Fruit fly (Drosophila melanogaster) whole organism, prepupa: ENCODE data around the gene Psf1.

Source experiments
- CG10631 ChIP-seq: fragments of 200-800 bp; sonication (Bioruptor generic); optimal IDR thresholded peaks from 2 replicates; lab custom pipeline; 2016; ENCODE audit warnings: missing biosample characterization, missing genetic modification characterization
- CG10669 ChIP-seq: fragments of 200-800 bp; sonication (Bioruptor generic); optimal IDR thresholded peaks from 3 replicates; lab custom pipeline; 2018; ENCODE audit warnings: missing biosample characterization, mild to moderate bottlenecking, missing genetic modification characterization, moderate library complexity
- CG11902 ChIP-seq: fragments of 200-800 bp; sonication (Bioruptor generic); optimal IDR thresholded peaks from 3 replicates; lab custom pipeline; 2016; ENCODE audit warnings: missing biosample characterization, missing genetic modification characterization
- CG16779 ChIP-seq: fragments of 200-800 bp; sonication (Bioruptor generic); optimal IDR thresholded peaks from 3 replicates; lab custom pipeline; 2017; ENCODE audit warnings: missing biosample characterization, mild to moderate bottlenecking, missing genetic modification characterization
- CG3032 ChIP-seq: fragments of 200-800 bp; optimal IDR thresholded peaks from 2 replicates; lab custom pipeline; 2019; ENCODE audit warnings: missing biosample characterization, mild to moderate bottlenecking, missing genetic modification characterization, moderate library complexity
- CG31627 ChIP-seq: fragments of 200-800 bp; sonication (Bioruptor generic); optimal IDR thresholded peaks from 3 replicates; lab custom pipeline; 2016; ENCODE audit warnings: missing biosample characterization, missing genetic modification characterization
- CG32006 ChIP-seq: fragments of 200-800 bp; sonication (Bioruptor generic); optimal IDR thresholded peaks from 3 replicates; lab custom pipeline; 2017; ENCODE audit warnings: missing biosample characterization, mild to moderate bottlenecking, missing genetic modification characterization
- CG34406 ChIP-seq: fragments of 200-800 bp; sonication (Bioruptor generic); optimal IDR thresholded peaks from 3 replicates; lab custom pipeline; 2016; ENCODE audit warnings: missing biosample characterization, missing genetic modification characterization
- CG3919 ChIP-seq: fragments of 200-800 bp; sonication (Bioruptor generic); optimal IDR thresholded peaks from 3 replicates; lab custom pipeline; 2016; ENCODE audit warnings: missing biosample characterization, missing genetic modification characterization
- CG4318 ChIP-seq: fragments of 200-800 bp; sonication (Bioruptor generic); optimal IDR thresholded peaks from 3 replicates; lab custom pipeline; 2017; ENCODE audit warnings: missing biosample characterization, mild to moderate bottlenecking, missing genetic modification characterization
- CG6163 ChIP-seq: fragments of 200-800 bp; sonication (Bioruptor generic); IDR thresholded peaks from 3 replicates; pipeline ENCODE4 v1.3.6; 2022; ENCODE audit warnings: missing biosample characterization, missing genetic modification characterization
- CG6276 ChIP-seq: fragments of 200-800 bp; sonication (Bioruptor generic); optimal IDR thresholded peaks from 2 replicates; lab custom pipeline; 2017; ENCODE audit warnings: missing biosample characterization, mild to moderate bottlenecking, missing genetic modification characterization
- CG6792 ChIP-seq: fragments of 200-800 bp; sonication (Bioruptor generic); optimal IDR thresholded peaks from 3 replicates; lab custom pipeline; 2016; ENCODE audit warnings: missing biosample characterization, missing genetic modification characterization
- CG6808 ChIP-seq: fragments of 200-800 bp; sonication (Bioruptor generic); optimal IDR thresholded peaks from 3 replicates; lab custom pipeline; 2017; ENCODE audit warnings: missing biosample characterization, missing genetic modification characterization, mild to moderate bottlenecking, moderate library complexity, missing genetic modification reagents
- CG7368 ChIP-seq: fragments of 200-800 bp; sonication (Bioruptor generic); optimal IDR thresholded peaks from 3 replicates; lab custom pipeline; 2016; ENCODE audit warnings: missing biosample characterization, missing genetic modification characterization
- CG8119 ChIP-seq: fragments of 200-800 bp; sonication (Bioruptor generic); IDR thresholded peaks from 3 replicates; pipeline ENCODE4 v1.3.6; 2022; ENCODE audit warnings: missing biosample characterization, missing genetic modification characterization
- CG8319 ChIP-seq: fragments of 200-800 bp; sonication (Bioruptor generic); optimal IDR thresholded peaks from 3 replicates; lab custom pipeline; 2016; ENCODE audit warnings: missing biosample characterization, missing genetic modification characterization
- CG8632 ChIP-seq: fragments of 200-800 bp; sonication (Bioruptor generic); optimal IDR thresholded peaks from 3 replicates; lab custom pipeline; 2016; ENCODE audit warnings: missing biosample characterization, missing genetic modification characterization
- Eip78C ChIP-seq: fragments of 200-800 bp; sonication (Bioruptor generic); peaks from one replicate; lab custom pipeline; 2016; ENCODE audit warnings: missing biosample characterization, missing genetic modification characterization
- Eip93F ChIP-seq: fragments of 200-800 bp; sonication (Bioruptor generic); optimal IDR thresholded peaks from 2 replicates; lab custom pipeline; 2016; ENCODE audit warnings: missing biosample characterization, mild to moderate bottlenecking, missing genetic modification characterization
- Ets21C ChIP-seq: fragments of 200-800 bp; sonication (Bioruptor generic); optimal IDR thresholded peaks from 3 replicates; lab custom pipeline; 2016; ENCODE audit warnings: missing biosample characterization, missing genetic modification characterization
- Ets96B ChIP-seq: fragments of 200-800 bp; optimal IDR thresholded peaks from 2 replicates; lab custom pipeline; 2019; ENCODE audit warnings: missing biosample characterization, mild to moderate bottlenecking, missing genetic modification characterization, moderate library complexity
- Gug ChIP-seq: fragments of 200-800 bp; sonication (Bioruptor generic); IDR thresholded peaks from 2 replicates; pipeline ENCODE4 v1.3.6; 2022; ENCODE audit warnings: missing biosample characterization, missing genetic modification characterization
- Hr38 ChIP-seq: sonication (Bioruptor generic); optimal IDR thresholded peaks from 2 replicates; lab custom pipeline; 2016; ENCODE audit warnings: missing biosample characterization, missing genetic modification characterization
- Hr39 ChIP-seq: fragments of 200-800 bp; sonication (Bioruptor generic); optimal IDR thresholded peaks from 2 replicates; lab custom pipeline; 2016; ENCODE audit warnings: missing biosample characterization, missing genetic modification characterization
- Met ChIP-seq: fragments of 200-800 bp; sonication (Bioruptor generic); optimal IDR thresholded peaks from 3 replicates; lab custom pipeline; 2016; ENCODE audit warnings: missing biosample characterization, missing genetic modification characterization
- Sox14 ChIP-seq: fragments of 200-800 bp; sonication (Bioruptor generic); optimal IDR thresholded peaks from 3 replicates; lab custom pipeline; 2016; ENCODE audit warnings: missing biosample characterization, missing genetic modification characterization
- Sox15 ChIP-seq: fragments of 200-800 bp; sonication (Bioruptor generic); optimal IDR thresholded peaks from 3 replicates; lab custom pipeline; 2016; ENCODE audit warnings: missing biosample characterization, missing genetic modification characterization
- achi ChIP-seq: fragments of 200-800 bp; sonication (Bioruptor generic); optimal IDR thresholded peaks from 3 replicates; lab custom pipeline; 2016; ENCODE audit warnings: missing biosample characterization, missing genetic modification characterization
- acj6 ChIP-seq: fragments of 200-800 bp; sonication (Bioruptor generic); optimal IDR thresholded peaks from 3 replicates; lab custom pipeline; 2016; ENCODE audit warnings: missing biosample characterization, missing genetic modification characterization
- cyc ChIP-seq: fragments of 200-800 bp; sonication (Bioruptor generic); optimal IDR thresholded peaks from 3 replicates; lab custom pipeline; 2016; ENCODE audit warnings: missing biosample characterization, missing genetic modification characterization
- dac ChIP-seq: fragments of 200-800 bp; sonication (Bioruptor generic); optimal IDR thresholded peaks from 2 replicates; lab custom pipeline; 2017; ENCODE audit warnings: missing biosample characterization, mild to moderate bottlenecking, missing genetic modification characterization
- dsx ChIP-seq: fragments of 200-800 bp; optimal IDR thresholded peaks from 3 replicates; lab custom pipeline; 2019; ENCODE audit warnings: missing biosample characterization, mild to moderate bottlenecking, missing genetic modification characterization, moderate library complexity; ENCODE audit not compliant: poor library complexity, severe bottlenecking
- esn ChIP-seq: fragments of 200-800 bp; sonication (Bioruptor generic); optimal IDR thresholded peaks from 2 replicates; lab custom pipeline; 2016; ENCODE audit warnings: missing biosample characterization, mild to moderate bottlenecking, missing genetic modification characterization, moderate library complexity
- fd59A ChIP-seq: fragments of 200-800 bp; sonication (Bioruptor generic); optimal IDR thresholded peaks from 2 replicates; lab custom pipeline; 2017; ENCODE audit warnings: missing biosample characterization, mild to moderate bottlenecking, missing genetic modification characterization, missing genetic modification reagents
- fd85E ChIP-seq: fragments of 200-800 bp; sonication (Bioruptor generic); optimal IDR thresholded peaks from 3 replicates; lab custom pipeline; 2016; ENCODE audit warnings: missing biosample characterization, missing genetic modification characterization
- fkh ChIP-seq: fragments of 200-800 bp; sonication (Bioruptor generic); optimal IDR thresholded peaks from 3 replicates; lab custom pipeline; 2017; ENCODE audit warnings: missing biosample characterization, mild to moderate bottlenecking, missing genetic modification characterization, moderate library complexity
- lz ChIP-seq: fragments of 200-800 bp; sonication (Bioruptor generic); optimal IDR thresholded peaks from 3 replicates; lab custom pipeline; 2016; ENCODE audit warnings: missing biosample characterization, missing genetic modification characterization
- net ChIP-seq: fragments of 200-800 bp; sonication (Bioruptor generic); optimal IDR thresholded peaks from 3 replicates; lab custom pipeline; 2016; ENCODE audit warnings: missing biosample characterization, missing genetic modification characterization
- pdm3 ChIP-seq: fragments of 200-800 bp; sonication (Bioruptor generic); optimal IDR thresholded peaks from 3 replicates; lab custom pipeline; 2016; ENCODE audit warnings: missing biosample characterization, missing genetic modification characterization
- spab ChIP-seq: fragments of 200-800 bp; sonication (Bioruptor generic); optimal IDR thresholded peaks from 2 replicates; lab custom pipeline; 2017; ENCODE audit warnings: missing biosample characterization, mild to moderate bottlenecking, missing genetic modification characterization, missing genetic modification reagents
- ss ChIP-seq, 2 experiments: fragments of 200-800 bp; sonication (Bioruptor generic); optimal IDR thresholded peaks; 2 replicates in 1 of 2; 3 replicates in 1 of 2; lab custom pipeline; 2017 to 2018; ENCODE audit warnings: mild to moderate bottlenecking in 2 of 2, missing biosample characterization in 2 of 2, missing genetic modification characterization in 2 of 2, moderate library complexity in 1 of 2
- svp ChIP-seq: fragments of 200-800 bp; sonication (Bioruptor generic); peaks from one replicate; lab custom pipeline; 2016; ENCODE audit warnings: missing biosample characterization, missing genetic modification characterization
- topi ChIP-seq: fragments of 200-800 bp; sonication (Bioruptor generic); optimal IDR thresholded peaks from 3 replicates; lab custom pipeline; 2016; ENCODE audit warnings: missing biosample characterization, missing genetic modification characterization
- vri ChIP-seq: fragments of 200-800 bp; sonication (Bioruptor generic); optimal IDR thresholded peaks from 3 replicates; lab custom pipeline; 2016; ENCODE audit warnings: missing biosample characterization, mild to moderate bottlenecking, missing genetic modification characterization

Psf1 gene

dm6 chr3L:1247627-1248295 lies at the start of gene Psf1, which contains the start of gene Sac1:
Gene Psf1 (minus strand): TSS chr3L:1247677.
Gene Sac1 (plus strand): TSS chr3L:1247817.
- no peak for TF ChIP-seq CG10669 (GFP tag; lab: Kevin White, UChicago)
- TF ChIP-seq svp (GFP tag; lab: Kevin White, UChicago) = peak; percentile 81
- TF ChIP-seq achi (GFP tag; lab: Kevin White, UChicago) = peak; percentile 14
- peak; percentile 27 for TF ChIP-seq topi
- TF ChIP-seq CG16779 = no peak
- TF ChIP-seq Eip78C = peak; percentile 86
- no peak for TF ChIP-seq CG6276
- no peak for TF ChIP-seq Hr38
- TF ChIP-seq cyc (GFP tag; lab: Kevin White, UChicago) = peak; percentile 54
- TF ChIP-seq dsx (GFP tag; lab: Kevin White, UChicago) = no peak
- TF ChIP-seq CG8319 (GFP tag; lab: Kevin White, UChicago) = no peak
- TF ChIP-seq Met = peak; percentile 24
- peak; percentile 48 for TF ChIP-seq Ets21C
- no peak for TF ChIP-seq ss (GFP tag; optimal IDR thresholded peaks at IDR 0.05; lab: Kevin White, UChicago)
- peak; percentile 32 for TF ChIP-seq CG11902
- no peak for TF ChIP-seq CG6808 (GFP tag; lab: Kevin White, UChicago)
- peak; percentile 61 for TF ChIP-seq CG31627 (GFP tag; lab: Kevin White, UChicago)
- TF ChIP-seq dac (GFP tag; lab: Kevin White, UChicago) = no peak
- TF ChIP-seq CG32006 (GFP tag; lab: Kevin White, UChicago) = peak; percentile 35
- TF ChIP-seq CG10631 = peak; percentile 34
- no peak for TF ChIP-seq fd59A (GFP tag; lab: Kevin White, UChicago)
- TF ChIP-seq Eip93F (GFP tag; lab: Kevin White, UChicago) = no peak
- no peak for TF ChIP-seq CG7368 (GFP tag; lab: Kevin White, UChicago)
- TF ChIP-seq CG3032 (tag; lab: Kevin White, UChicago) = peak; percentile 58
- no peak for TF ChIP-seq CG8632 (GFP tag; lab: Kevin White, UChicago)
- no peak for TF ChIP-seq fkh (GFP tag; lab: Kevin White, UChicago)
- no peak for TF ChIP-seq vri (GFP tag; lab: Kevin White, UChicago)
- peak; percentile 48 for TF ChIP-seq esn (GFP tag; lab: Kevin White, UChicago)
- TF ChIP-seq net (GFP tag; lab: Kevin White, UChicago) = no peak
- TF ChIP-seq CG4318 (GFP tag; lab: Kevin White, UChicago) = no peak
- TF ChIP-seq Hr39 (GFP tag; lab: Kevin White, UChicago) = peak; percentile 72
- TF ChIP-seq Ets96B (tag; lab: Kevin White, UChicago) = no peak
- TF ChIP-seq fd85E (GFP tag; lab: Kevin White, UChicago) = no peak
- peak; percentile 32 for TF ChIP-seq lz (GFP tag; lab: Kevin White, UChicago)
- peak; percentile 4 for TF ChIP-seq Sox15 (GFP tag; lab: Kevin White, UChicago)
- TF ChIP-seq acj6 (GFP tag; lab: Kevin White, UChicago) = peak; percentile 45
- TF ChIP-seq CG6163 (GFP tag; lab: Robert Waterston, UW) = no peak
- TF ChIP-seq spab = no peak
- TF ChIP-seq CG3919 (GFP tag; lab: Kevin White, UChicago) = peak; percentile 40
- no peak for TF ChIP-seq CG8119 (GFP tag; lab: Robert Waterston, UW)
- TF ChIP-seq Gug = no peak
- no peak for TF ChIP-seq CG6792
- TF ChIP-seq CG34406 (GFP tag; lab: Kevin White, UChicago) = peak; percentile 7
- TF ChIP-seq pdm3 (GFP tag; lab: Kevin White, UChicago) = peak; percentile 50
- TF ChIP-seq Sox14 (GFP tag; lab: Kevin White, UChicago) = peak; percentile 57
